Worm (Caenorhabditis elegans): ENCODE results near the gene nlp-82.
A peak's percentile ranks its signal among the peaks of the same experiment; 100 is the strongest.

nlp-82 gene

DNA sequence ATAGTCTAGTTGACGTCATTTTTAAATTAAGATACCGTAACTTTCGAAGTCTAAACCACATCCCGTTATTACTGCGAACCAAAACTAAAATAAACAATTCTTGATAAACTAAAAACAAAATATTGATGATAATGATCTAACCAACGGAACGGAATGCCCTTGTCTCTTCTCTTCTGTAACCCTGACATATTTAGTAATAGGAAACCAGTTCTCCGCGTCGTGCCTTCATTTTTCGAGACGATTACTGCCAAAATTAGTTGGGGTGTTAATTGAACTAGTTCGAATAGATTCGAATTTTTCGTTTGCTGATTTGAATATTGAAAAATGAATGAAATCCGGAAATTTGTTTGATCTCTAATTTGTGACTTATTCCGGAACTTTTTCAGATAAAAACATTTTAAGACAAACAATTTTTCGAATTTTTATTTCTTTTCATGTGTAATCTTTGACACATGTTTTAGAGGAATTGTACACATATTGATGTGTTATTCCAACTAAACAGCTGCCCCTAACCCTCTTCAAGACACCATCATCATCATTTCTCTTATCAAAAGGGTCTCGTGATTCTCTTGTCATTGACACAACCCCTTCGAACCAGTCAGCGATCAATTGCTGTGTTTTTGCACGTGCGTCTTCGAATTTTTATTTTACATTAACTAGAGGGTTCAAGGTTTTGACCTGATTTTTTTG, 29.7 kb upstream of the nlp-82 start (continued):
- TF ChIP-seq T26A8.4 (GFP tag; IDR thresholded peaks at IDR 0.05) (peak; percentile 37; the same call in 1 of the 2 replicates), ZK337.2 (GFP tag; IDR thresholded peaks at IDR 0.05) (no peak), egl-27 (tag; optimal IDR thresholded peaks at IDR 0.05) (no peak), Y48G9A.11 (GFP tag; IDR thresholded peaks at IDR 0.05) (0 out of 2 replicates have a peak, but pooled peaks have one; percentile 25), F44E2.7 (GFP tag; IDR thresholded peaks at IDR 0.05) (no peak), jun-1 (tag; optimal IDR thresholded peaks at IDR 0.05) (no peak), F37D6.2 (tag; optimal IDR thresholded peaks at IDR 0.05) (no peak), nhr-28 (tag; optimal IDR thresholded peaks at IDR 0.05) (peak; percentile 94), spr-3 (GFP tag; optimal IDR thresholded peaks at IDR 0.05) (peak; percentile 20), hmg-1.1 (GFP tag; IDR thresholded peaks at IDR 0.05) (no peak), nhr-48 (tag; optimal IDR thresholded peaks at IDR 0.05) (peak; percentile 74), ctbp-1 (GFP tag; IDR thresholded peaks at IDR 0.05) (no peak), fos-1 (tag; optimal IDR thresholded peaks at IDR 0.05) (peak; percentile 33), php-3 (GFP tag; IDR thresholded peaks at IDR 0.05) (peak; percentile 89), saeg-2 (GFP tag; IDR thresholded peaks at IDR 0.05) (peak; percentile 67; the same call in 1 of the 2 replicates), nhr-76 (tag; optimal IDR thresholded peaks at IDR 0.05) (no peak), nhr-11 (tag; optimal IDR thresholded peaks at IDR 0.05) (peak; percentile 78), zag-1 (tag; optimal IDR thresholded peaks at IDR 0.05) (no peak), lin-38 (GFP tag; IDR thresholded peaks at IDR 0.05) (0 out of 2 replicates have a peak, but pooled peaks have one; percentile 12), fkh-10 (GFP tag; optimal IDR thresholded peaks at IDR 0.05) (no peak), dve-1 (tag; optimal IDR thresholded peaks at IDR 0.05; ENCODE audit: insufficient read depth) (peak; percentile 86), ztf-11 (tag; optimal IDR thresholded peaks at IDR 0.05) (no peak), tra-1 (GFP tag; IDR thresholded peaks at IDR 0.05) (peak; percentile 50; the same call in 1 of the 2 replicates), daf-16 (GFP tag; optimal IDR thresholded peaks at IDR 0.05) (peak; percentile 20 to 94), daf-16 (tag; optimal IDR thresholded peaks at IDR 0.05) (peak; percentile 95), mxl-3 (GFP tag; optimal IDR thresholded peaks at IDR 0.05) (peak; percentile 54), rbr-2 (tag; optimal IDR thresholded peaks at IDR 0.05) (no peak), lin-39 (tag; optimal IDR thresholded peaks at IDR 0.05) (no peak), nhr-6 (tag; optimal IDR thresholded peaks at IDR 0.05) (no peak), Y5F2A.4 (GFP tag; optimal IDR thresholded peaks at IDR 0.05) (no peak), ceh-20 (GFP tag; IDR thresholded peaks at IDR 0.05) (peak; percentile 18; the same call in 1 of the 2 replicates), mes-2 (tag; optimal IDR thresholded peaks at IDR 0.05; ENCODE audit: poor library complexity, severe bottlenecking) (peak; percentile 66), set-16 (GFP tag; IDR thresholded peaks at IDR 0.05) (no peak), hif-1 (tag; optimal IDR thresholded peaks at IDR 0.05) (peak; percentile 64 to 89), zfp-3 (GFP tag; conservative IDR thresholded peaks at IDR 0.05) (peak; percentile 67; the same call in 1 of the 2 replicates), ztf-7 (tag; optimal IDR thresholded peaks at IDR 0.05) (peak; percentile 14), nhr-41 (GFP tag; IDR thresholded peaks at IDR 0.05) (no peak), dmd-6 (GFP tag; IDR thresholded peaks at IDR 0.05) (peak; percentile 97), hlh-30 (tag; optimal IDR thresholded peaks at IDR 0.05; ENCODE audit: insufficient read depth) (peak; percentile 96), F26F4.8 (GFP tag; conservative IDR thresholded peaks at IDR 0.05) (no peak), ceh-82 (tag; optimal IDR thresholded peaks at IDR 0.05) (no peak), unc-62 (GFP tag; optimal IDR thresholded peaks at IDR 0.05 in 1 of 2) (peak in 1 of 2 experiments; percentile 99), unc-62 (tag; optimal IDR thresholded peaks at IDR 0.05) (no peak), pha-4 (GFP tag; IDR thresholded peaks at IDR 0.05) (peak; percentile 59; the same call in 1 of the 2 replicates), pha-4 (tag; optimal IDR thresholded peaks at IDR 0.05) (no peak), pqm-1 (tag; optimal IDR thresholded peaks at IDR 0.05) (no peak), mdt-29 (GFP tag; IDR thresholded peaks at IDR 0.05) (peak; percentile 53; the same call in 1 of the 2 replicates), lin-1 (GFP tag; IDR thresholded peaks at IDR 0.05) (peak; percentile 71), dmd-8 (GFP tag; IDR thresholded peaks at IDR 0.05) (no peak)

Measured in whole organism, L4 larva.